Fruit fly (Drosophila melanogaster): ENCODE data around the gene GABPI.

GABPI gene

dm6 chr2L:3030350-3030749 is at the start of gene GABPI:
Gene GABPI (plus strand): TSS chr2L:3030539.
- no peak for TF ChIP-seq Myc (optimal IDR thresholded peaks at IDR 0.05)

DNA sequence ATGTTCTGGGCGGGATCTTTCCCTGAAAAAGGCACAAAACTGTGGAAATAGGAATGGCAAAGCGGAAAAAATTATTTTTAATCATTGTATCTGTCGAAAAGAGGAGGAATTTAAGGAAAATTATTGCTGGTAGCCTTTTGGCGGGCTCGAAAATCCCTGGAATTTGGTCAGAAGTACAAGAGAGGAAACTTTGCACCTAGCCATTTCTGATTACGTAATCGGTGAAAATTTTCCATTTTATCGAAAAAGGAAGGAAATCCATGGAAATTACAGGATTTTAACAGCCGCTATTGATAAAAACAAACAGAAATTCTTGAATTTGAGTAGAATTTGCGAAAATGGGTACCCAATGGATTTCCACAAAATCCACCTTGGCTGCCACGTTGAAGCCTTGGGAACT is 43.6 kb upstream of the GABPI start:
- no peak for TF ChIP-seq Myc (optimal IDR thresholded peaks at IDR 0.05)
- no peak for TF ChIP-seq Sin3A (optimal IDR thresholded peaks at IDR 0.05)
- no peak for TF ChIP-seq insv (optimal IDR thresholded peaks at IDR 0.05)
- TF ChIP-seq psq (optimal IDR thresholded peaks at IDR 0.05): no peak
- no peak for TF ChIP-seq h (optimal IDR thresholded peaks at IDR 0.05)
- TF ChIP-seq ttk (optimal IDR thresholded peaks at IDR 0.05): no peak

DNA sequence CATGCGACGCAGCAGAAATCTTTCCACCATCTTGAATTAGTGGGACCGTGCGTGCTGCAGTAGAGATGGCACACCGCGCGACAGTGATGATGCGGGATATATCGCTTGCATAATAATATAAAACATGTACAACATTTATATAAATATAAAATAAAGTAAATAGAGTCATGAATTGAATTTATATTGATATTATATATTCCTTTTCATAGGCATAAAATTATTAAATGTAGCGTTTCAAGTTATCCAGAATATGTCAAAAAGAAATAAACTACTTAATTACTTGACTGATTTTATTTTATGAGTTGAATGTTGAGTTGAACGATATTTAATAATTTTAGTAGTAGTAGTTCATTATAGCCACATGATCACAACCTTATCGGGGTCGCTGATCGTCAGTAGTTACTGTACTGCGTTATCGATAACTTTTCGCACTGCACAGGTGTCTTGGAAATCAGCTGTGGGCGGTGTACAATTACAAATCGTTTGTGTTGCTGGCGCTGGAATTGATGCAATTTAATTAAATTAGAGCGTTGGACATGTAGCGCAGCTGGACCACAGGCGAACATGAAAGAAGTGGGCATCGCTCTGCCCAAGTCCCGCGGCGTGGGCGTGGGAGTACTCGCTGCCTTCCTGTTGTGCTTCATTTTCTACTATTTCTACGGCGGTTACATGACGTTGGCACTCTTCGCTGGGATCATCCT is 42.5 kb upstream of the GABPI start, which contains the start of the genes Chd1 and Bem46:
TSS of gene Chd1 (minus strand) at position 43 of the 701 bp plus-strand sequence.
TSS of gene Bem46 (plus strand) at position 436 of the 701 bp plus-strand sequence.
- no peak for TF ChIP-seq Myc (optimal IDR thresholded peaks at IDR 0.05)
- TF ChIP-seq ttk (optimal IDR thresholded peaks at IDR 0.05): no peak
- TF ChIP-seq psq (optimal IDR thresholded peaks at IDR 0.05): no peak
- TF ChIP-seq insv (optimal IDR thresholded peaks at IDR 0.05): no peak
- TF ChIP-seq h (optimal IDR thresholded peaks at IDR 0.05): no peak
- TF ChIP-seq Sin3A (optimal IDR thresholded peaks at IDR 0.05): no peak

DNA sequence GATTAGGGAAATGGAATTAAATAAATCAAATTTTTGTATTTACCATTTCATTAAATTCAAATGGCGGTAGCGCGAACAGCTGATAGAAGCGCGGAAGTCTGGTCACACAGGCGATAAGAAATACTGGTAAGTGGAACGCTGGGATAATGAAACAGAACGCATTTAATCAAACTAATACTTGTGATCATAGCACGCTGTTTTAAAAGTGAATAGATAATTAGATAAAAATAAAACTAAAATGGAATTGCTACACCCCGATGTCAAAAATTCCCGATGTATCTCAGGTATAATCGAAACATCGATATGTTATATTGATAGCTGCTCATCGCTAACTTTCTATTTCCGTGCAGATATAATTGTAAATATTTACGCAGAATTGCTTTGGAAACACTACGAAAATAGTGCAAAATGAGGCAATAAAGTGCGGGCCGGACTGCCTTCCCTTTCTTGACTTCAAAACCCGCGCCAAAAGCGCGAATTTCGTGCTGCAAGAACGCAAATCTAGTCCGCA is 37.6 kb upstream of the GABPI start, which contains the start of the genes okr and CG3558:
TSS of gene okr (minus strand) at position 96 of the 511 bp plus-strand sequence.
TSS of gene CG3558 (plus strand) at position 207 of the 511 bp plus-strand sequence.
- no peak for TF ChIP-seq Myc (optimal IDR thresholded peaks at IDR 0.05)

dm6 chr2L:2993236-2993635 is 37.1 kb upstream of the GABPI start:
- no peak for TF ChIP-seq insv (optimal IDR thresholded peaks at IDR 0.05)
- no peak for TF ChIP-seq Sin3A (optimal IDR thresholded peaks at IDR 0.05)
- no peak for TF ChIP-seq ttk (optimal IDR thresholded peaks at IDR 0.05)
- no peak for TF ChIP-seq Myc (optimal IDR thresholded peaks at IDR 0.05)
- no peak for TF ChIP-seq psq (optimal IDR thresholded peaks at IDR 0.05)
- TF ChIP-seq h (optimal IDR thresholded peaks at IDR 0.05): no peak

- TF ChIP-seq h (optimal IDR thresholded peaks at IDR 0.05) (no peak), psq (optimal IDR thresholded peaks at IDR 0.05) (no peak), Sin3A (optimal IDR thresholded peaks at IDR 0.05) (no peak), ttk (optimal IDR thresholded peaks at IDR 0.05) (no peak), insv (optimal IDR thresholded peaks at IDR 0.05) (no peak), Myc (optimal IDR thresholded peaks at IDR 0.05) (no peak)
Observed at dm6 chr2L:2993702-2994101, 36.6 kb upstream of the GABPI start.

DNA sequence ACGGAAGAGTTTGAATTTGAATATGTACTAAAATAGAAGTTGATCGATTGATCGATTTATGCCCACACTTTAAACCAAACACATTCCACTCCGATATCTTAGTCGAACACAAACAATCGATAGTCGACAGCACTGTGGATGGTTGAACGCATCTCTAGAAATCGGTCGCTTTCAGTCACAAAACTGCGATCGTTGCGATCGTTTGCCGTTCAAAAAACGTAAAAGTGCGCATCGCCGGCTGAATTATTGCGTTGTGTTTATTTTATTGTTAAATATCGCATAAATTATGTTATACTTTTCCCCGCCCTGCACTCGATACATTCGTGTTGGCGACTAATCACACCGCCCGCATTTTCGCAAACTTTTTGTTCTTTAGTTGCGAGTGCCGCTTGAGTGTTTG is 31.2 kb upstream of the GABPI start, which contains the start of gene Ccdc85:
TSS of gene Ccdc85 (plus strand) at position 174 of the 400 bp plus-strand sequence.
- TF ChIP-seq ttk (optimal IDR thresholded peaks at IDR 0.05): no peak
- no peak for TF ChIP-seq Myc (optimal IDR thresholded peaks at IDR 0.05)
- TF ChIP-seq Sin3A (optimal IDR thresholded peaks at IDR 0.05): no peak
- TF ChIP-seq psq (optimal IDR thresholded peaks at IDR 0.05): no peak
- no peak for TF ChIP-seq h (optimal IDR thresholded peaks at IDR 0.05)

dm6 chr2L:2999609-3000008 is 30.7 kb upstream of the GABPI start:
- no peak for TF ChIP-seq h (optimal IDR thresholded peaks at IDR 0.05)
- no peak for TF ChIP-seq Sin3A (optimal IDR thresholded peaks at IDR 0.05)
- TF ChIP-seq Myc (optimal IDR thresholded peaks at IDR 0.05): no peak
- TF ChIP-seq insv (optimal IDR thresholded peaks at IDR 0.05): no peak
- TF ChIP-seq ttk (optimal IDR thresholded peaks at IDR 0.05): no peak
- TF ChIP-seq psq (optimal IDR thresholded peaks at IDR 0.05): no peak

DNA sequence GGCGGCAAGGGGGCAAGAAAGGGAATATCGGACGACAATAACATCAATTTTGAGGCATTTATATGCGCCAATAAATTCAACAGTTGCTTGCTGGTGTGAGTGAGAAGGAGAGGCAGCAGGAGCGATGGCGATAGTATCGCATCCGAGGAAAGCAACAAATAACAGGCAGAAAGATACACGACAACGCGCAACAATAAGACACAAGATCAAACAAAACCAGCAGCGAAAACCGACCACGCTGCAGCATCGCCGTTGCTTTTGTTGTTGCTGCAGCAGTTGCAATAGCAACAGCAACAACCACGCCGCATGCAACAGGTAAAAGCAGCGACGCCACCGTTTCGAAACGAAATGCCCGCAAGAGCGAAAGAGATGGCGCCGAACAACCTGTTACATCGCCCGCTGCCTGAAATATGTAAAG is 29.8 kb upstream of the GABPI start:
- TF ChIP-seq Myc (optimal IDR thresholded peaks at IDR 0.05) (no peak), Sin3A (optimal IDR thresholded peaks at IDR 0.05) (no peak), ttk (optimal IDR thresholded peaks at IDR 0.05) (no peak), insv (optimal IDR thresholded peaks at IDR 0.05) (no peak), psq (optimal IDR thresholded peaks at IDR 0.05) (no peak), h (optimal IDR thresholded peaks at IDR 0.05) (no peak)

- TF ChIP-seq Myc (optimal IDR thresholded peaks at IDR 0.05): no peak
- no peak for TF ChIP-seq insv (optimal IDR thresholded peaks at IDR 0.05)
- TF ChIP-seq ttk (optimal IDR thresholded peaks at IDR 0.05): no peak
- no peak for TF ChIP-seq psq (optimal IDR thresholded peaks at IDR 0.05)
- no peak for TF ChIP-seq h (optimal IDR thresholded peaks at IDR 0.05)
- no peak for TF ChIP-seq Sin3A (optimal IDR thresholded peaks at IDR 0.05)
Observed at dm6 chr2L:3001953-3002352, 28.4 kb upstream of the GABPI start.

DNA sequence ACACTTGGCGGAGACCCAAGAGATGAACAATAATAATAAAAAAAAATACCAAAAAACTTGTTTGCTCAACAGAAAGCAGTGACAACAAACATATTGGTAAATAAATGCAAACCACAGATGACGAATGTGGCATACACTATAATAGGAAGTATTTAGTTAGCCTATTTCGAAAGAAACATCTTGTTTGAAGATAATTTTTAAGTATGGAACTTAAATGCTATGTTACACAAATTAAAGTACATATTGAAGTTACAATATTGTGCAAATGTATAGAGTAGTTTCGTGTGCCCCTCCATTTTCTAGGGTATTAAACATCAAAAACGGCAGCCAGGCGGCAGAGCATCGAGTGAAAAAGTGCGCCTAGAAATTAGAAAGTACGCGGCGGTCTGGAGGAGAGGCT is 26.9 kb upstream of the GABPI start:
- TF ChIP-seq Sin3A (optimal IDR thresholded peaks at IDR 0.05): no peak
- no peak for TF ChIP-seq ttk (optimal IDR thresholded peaks at IDR 0.05)
- no peak for TF ChIP-seq Myc (optimal IDR thresholded peaks at IDR 0.05)
- TF ChIP-seq h (optimal IDR thresholded peaks at IDR 0.05): no peak
- no peak for TF ChIP-seq insv (optimal IDR thresholded peaks at IDR 0.05)
- no peak for TF ChIP-seq psq (optimal IDR thresholded peaks at IDR 0.05)

- TF ChIP-seq insv (optimal IDR thresholded peaks at IDR 0.05) (no peak), ttk (optimal IDR thresholded peaks at IDR 0.05) (no peak), Myc (optimal IDR thresholded peaks at IDR 0.05) (no peak), h (optimal IDR thresholded peaks at IDR 0.05) (no peak), psq (optimal IDR thresholded peaks at IDR 0.05) (no peak), Sin3A (optimal IDR thresholded peaks at IDR 0.05) (no peak)
Observed at dm6 chr2L:3004601-3005000, 25.7 kb upstream of the GABPI start.

- TF ChIP-seq ttk (optimal IDR thresholded peaks at IDR 0.05) (no peak), Sin3A (optimal IDR thresholded peaks at IDR 0.05) (no peak), Myc (optimal IDR thresholded peaks at IDR 0.05) (no peak), h (optimal IDR thresholded peaks at IDR 0.05) (no peak)
Observed at dm6 chr2L:3005483-3005882, 24.9 kb upstream of the GABPI start.
